Fruit fly (Drosophila melanogaster) whole organism, prepupa: ENCODE data around the gene qin.
A peak's percentile ranks its signal among the peaks of the same experiment; 100 is the strongest.

ENCODE experiments used
- Blimp-1 ChIP-seq: fragments of 200-800 bp; sonication (Bioruptor generic); optimal IDR thresholded peaks from 3 replicates; lab custom pipeline; 2017; ENCODE audit warnings: missing biosample characterization, missing genetic modification characterization, mild to moderate bottlenecking, moderate library complexity, missing genetic modification reagents
- CG10631 ChIP-seq: fragments of 200-800 bp; sonication (Bioruptor generic); optimal IDR thresholded peaks from 2 replicates; lab custom pipeline; 2016; ENCODE audit warnings: missing biosample characterization, missing genetic modification characterization
- CG10669 ChIP-seq: fragments of 200-800 bp; sonication (Bioruptor generic); optimal IDR thresholded peaks from 3 replicates; lab custom pipeline; 2018; ENCODE audit warnings: missing biosample characterization, mild to moderate bottlenecking, missing genetic modification characterization, moderate library complexity
- CG11294 ChIP-seq: fragments of 200-800 bp; sonication (Bioruptor generic); IDR thresholded peaks from 2 replicates; pipeline ENCODE4 v1.3.6; 2022; ENCODE audit warnings: missing biosample characterization, missing genetic modification characterization
- CG11762 ChIP-seq: fragments of 200-800 bp; sonication (Bioruptor generic); optimal IDR thresholded peaks from 3 replicates; lab custom pipeline; 2016; ENCODE audit warnings: missing biosample characterization, missing genetic modification characterization; ENCODE audit not compliant: insufficient read depth
- CG11902 ChIP-seq: fragments of 200-800 bp; sonication (Bioruptor generic); optimal IDR thresholded peaks from 3 replicates; lab custom pipeline; 2016; ENCODE audit warnings: missing biosample characterization, missing genetic modification characterization
- CG15336 ChIP-seq: fragments of 200-800 bp; sonication (Bioruptor generic); IDR thresholded peaks from 2 replicates; pipeline ENCODE4 v1.3.6; 2022; ENCODE audit warnings: missing biosample characterization, missing genetic modification characterization
- CG1621 ChIP-seq: fragments of 200-800 bp; sonication (Bioruptor generic); optimal IDR thresholded peaks from 3 replicates; lab custom pipeline; 2018; ENCODE audit warnings: missing biosample characterization, mild to moderate bottlenecking, missing genetic modification characterization
- CG16779 ChIP-seq: fragments of 200-800 bp; sonication (Bioruptor generic); optimal IDR thresholded peaks from 3 replicates; lab custom pipeline; 2017; ENCODE audit warnings: missing biosample characterization, mild to moderate bottlenecking, missing genetic modification characterization
- CG3032 ChIP-seq: fragments of 200-800 bp; optimal IDR thresholded peaks from 2 replicates; lab custom pipeline; 2019; ENCODE audit warnings: missing biosample characterization, mild to moderate bottlenecking, missing genetic modification characterization, moderate library complexity
- CG34406 ChIP-seq: fragments of 200-800 bp; sonication (Bioruptor generic); optimal IDR thresholded peaks from 3 replicates; lab custom pipeline; 2016; ENCODE audit warnings: missing biosample characterization, missing genetic modification characterization
- CG3919 ChIP-seq: fragments of 200-800 bp; sonication (Bioruptor generic); optimal IDR thresholded peaks from 3 replicates; lab custom pipeline; 2016; ENCODE audit warnings: missing biosample characterization, missing genetic modification characterization
- CG4318 ChIP-seq: fragments of 200-800 bp; sonication (Bioruptor generic); optimal IDR thresholded peaks from 3 replicates; lab custom pipeline; 2017; ENCODE audit warnings: missing biosample characterization, mild to moderate bottlenecking, missing genetic modification characterization
- CG6163 ChIP-seq: fragments of 200-800 bp; sonication (Bioruptor generic); IDR thresholded peaks from 3 replicates; pipeline ENCODE4 v1.3.6; 2022; ENCODE audit warnings: missing biosample characterization, missing genetic modification characterization
- CG6276 ChIP-seq: fragments of 200-800 bp; sonication (Bioruptor generic); optimal IDR thresholded peaks from 2 replicates; lab custom pipeline; 2017; ENCODE audit warnings: missing biosample characterization, mild to moderate bottlenecking, missing genetic modification characterization
- CG6808 ChIP-seq: fragments of 200-800 bp; sonication (Bioruptor generic); optimal IDR thresholded peaks from 3 replicates; lab custom pipeline; 2017; ENCODE audit warnings: missing biosample characterization, missing genetic modification characterization, mild to moderate bottlenecking, moderate library complexity, missing genetic modification reagents
- CG6854 ChIP-seq: fragments of 200-800 bp; sonication (Bioruptor generic); optimal IDR thresholded peaks from 2 replicates; lab custom pipeline; 2017; ENCODE audit warnings: missing biosample characterization, mild to moderate bottlenecking, missing genetic modification characterization
- CG7368 ChIP-seq: fragments of 200-800 bp; sonication (Bioruptor generic); optimal IDR thresholded peaks from 3 replicates; lab custom pipeline; 2016; ENCODE audit warnings: missing biosample characterization, missing genetic modification characterization
- CG8319 ChIP-seq: fragments of 200-800 bp; sonication (Bioruptor generic); optimal IDR thresholded peaks from 3 replicates; lab custom pipeline; 2016; ENCODE audit warnings: missing biosample characterization, missing genetic modification characterization
- CG8632 ChIP-seq: fragments of 200-800 bp; sonication (Bioruptor generic); optimal IDR thresholded peaks from 3 replicates; lab custom pipeline; 2016; ENCODE audit warnings: missing biosample characterization, missing genetic modification characterization
- Eip78C ChIP-seq: fragments of 200-800 bp; sonication (Bioruptor generic); peaks from one replicate; lab custom pipeline; 2016; ENCODE audit warnings: missing biosample characterization, missing genetic modification characterization
- Ets21C ChIP-seq: fragments of 200-800 bp; sonication (Bioruptor generic); optimal IDR thresholded peaks from 3 replicates; lab custom pipeline; 2016; ENCODE audit warnings: missing biosample characterization, missing genetic modification characterization
- Ets96B ChIP-seq: fragments of 200-800 bp; optimal IDR thresholded peaks from 2 replicates; lab custom pipeline; 2019; ENCODE audit warnings: missing biosample characterization, mild to moderate bottlenecking, missing genetic modification characterization, moderate library complexity
- Gug ChIP-seq: fragments of 200-800 bp; sonication (Bioruptor generic); IDR thresholded peaks from 2 replicates; pipeline ENCODE4 v1.3.6; 2022; ENCODE audit warnings: missing biosample characterization, missing genetic modification characterization
- Lpt ChIP-seq: fragments of 200-800 bp; sonication (Bioruptor generic); optimal IDR thresholded peaks from 3 replicates; lab custom pipeline; 2016; ENCODE audit warnings: missing biosample characterization, missing genetic modification characterization
- Met ChIP-seq: fragments of 200-800 bp; sonication (Bioruptor generic); optimal IDR thresholded peaks from 3 replicates; lab custom pipeline; 2016; ENCODE audit warnings: missing biosample characterization, missing genetic modification characterization
- Smox ChIP-seq: fragments of 200-800 bp; sonication (Bioruptor generic); optimal IDR thresholded peaks from 3 replicates; lab custom pipeline; 2016; ENCODE audit warnings: missing biosample characterization, missing genetic modification characterization
- Sox14 ChIP-seq: fragments of 200-800 bp; sonication (Bioruptor generic); optimal IDR thresholded peaks from 3 replicates; lab custom pipeline; 2016; ENCODE audit warnings: missing biosample characterization, missing genetic modification characterization
- Sox15 ChIP-seq: fragments of 200-800 bp; sonication (Bioruptor generic); optimal IDR thresholded peaks from 3 replicates; lab custom pipeline; 2016; ENCODE audit warnings: missing biosample characterization, missing genetic modification characterization
- acj6 ChIP-seq: fragments of 200-800 bp; sonication (Bioruptor generic); optimal IDR thresholded peaks from 3 replicates; lab custom pipeline; 2016; ENCODE audit warnings: missing biosample characterization, missing genetic modification characterization
- dsx ChIP-seq: fragments of 200-800 bp; optimal IDR thresholded peaks from 3 replicates; lab custom pipeline; 2019; ENCODE audit warnings: missing biosample characterization, mild to moderate bottlenecking, missing genetic modification characterization, moderate library complexity; ENCODE audit not compliant: poor library complexity, severe bottlenecking
- eg ChIP-seq: fragments of 200-800 bp; sonication (Bioruptor generic); IDR thresholded peaks from 3 replicates; pipeline ENCODE4 v1.3.6; 2022; ENCODE audit warnings: missing biosample characterization, missing genetic modification characterization
- esn ChIP-seq: fragments of 200-800 bp; sonication (Bioruptor generic); optimal IDR thresholded peaks from 2 replicates; lab custom pipeline; 2016; ENCODE audit warnings: missing biosample characterization, mild to moderate bottlenecking, missing genetic modification characterization, moderate library complexity
- fd59A ChIP-seq: fragments of 200-800 bp; sonication (Bioruptor generic); optimal IDR thresholded peaks from 2 replicates; lab custom pipeline; 2017; ENCODE audit warnings: missing biosample characterization, mild to moderate bottlenecking, missing genetic modification characterization, missing genetic modification reagents
- fd85E ChIP-seq: fragments of 200-800 bp; sonication (Bioruptor generic); optimal IDR thresholded peaks from 3 replicates; lab custom pipeline; 2016; ENCODE audit warnings: missing biosample characterization, missing genetic modification characterization
- fkh ChIP-seq: fragments of 200-800 bp; sonication (Bioruptor generic); optimal IDR thresholded peaks from 3 replicates; lab custom pipeline; 2017; ENCODE audit warnings: missing biosample characterization, mild to moderate bottlenecking, missing genetic modification characterization, moderate library complexity
- net ChIP-seq: fragments of 200-800 bp; sonication (Bioruptor generic); optimal IDR thresholded peaks from 3 replicates; lab custom pipeline; 2016; ENCODE audit warnings: missing biosample characterization, missing genetic modification characterization
- pdm3 ChIP-seq: fragments of 200-800 bp; sonication (Bioruptor generic); optimal IDR thresholded peaks from 3 replicates; lab custom pipeline; 2016; ENCODE audit warnings: missing biosample characterization, missing genetic modification characterization
- salr ChIP-seq, 2 experiments: fragments of 200-800 bp; sonication (Bioruptor generic); optimal IDR thresholded peaks; 3 replicates each; lab custom pipeline; 2016 to 2018; ENCODE audit warnings: missing biosample characterization in 2 of 2, missing genetic modification characterization in 2 of 2, mild to moderate bottlenecking in 1 of 2
- spab ChIP-seq: fragments of 200-800 bp; sonication (Bioruptor generic); optimal IDR thresholded peaks from 2 replicates; lab custom pipeline; 2017; ENCODE audit warnings: missing biosample characterization, mild to moderate bottlenecking, missing genetic modification characterization, missing genetic modification reagents
- ss ChIP-seq, 2 experiments: fragments of 200-800 bp; sonication (Bioruptor generic); optimal IDR thresholded peaks; 2 replicates in 1 of 2; 3 replicates in 1 of 2; lab custom pipeline; 2017 to 2018; ENCODE audit warnings: mild to moderate bottlenecking in 2 of 2, missing biosample characterization in 2 of 2, missing genetic modification characterization in 2 of 2, moderate library complexity in 1 of 2
- svp ChIP-seq: fragments of 200-800 bp; sonication (Bioruptor generic); peaks from one replicate; lab custom pipeline; 2016; ENCODE audit warnings: missing biosample characterization, missing genetic modification characterization
- topi ChIP-seq: fragments of 200-800 bp; sonication (Bioruptor generic); optimal IDR thresholded peaks from 3 replicates; lab custom pipeline; 2016; ENCODE audit warnings: missing biosample characterization, missing genetic modification characterization
- vri ChIP-seq: fragments of 200-800 bp; sonication (Bioruptor generic); optimal IDR thresholded peaks from 3 replicates; lab custom pipeline; 2016; ENCODE audit warnings: missing biosample characterization, mild to moderate bottlenecking, missing genetic modification characterization

Gene qin

DNA sequence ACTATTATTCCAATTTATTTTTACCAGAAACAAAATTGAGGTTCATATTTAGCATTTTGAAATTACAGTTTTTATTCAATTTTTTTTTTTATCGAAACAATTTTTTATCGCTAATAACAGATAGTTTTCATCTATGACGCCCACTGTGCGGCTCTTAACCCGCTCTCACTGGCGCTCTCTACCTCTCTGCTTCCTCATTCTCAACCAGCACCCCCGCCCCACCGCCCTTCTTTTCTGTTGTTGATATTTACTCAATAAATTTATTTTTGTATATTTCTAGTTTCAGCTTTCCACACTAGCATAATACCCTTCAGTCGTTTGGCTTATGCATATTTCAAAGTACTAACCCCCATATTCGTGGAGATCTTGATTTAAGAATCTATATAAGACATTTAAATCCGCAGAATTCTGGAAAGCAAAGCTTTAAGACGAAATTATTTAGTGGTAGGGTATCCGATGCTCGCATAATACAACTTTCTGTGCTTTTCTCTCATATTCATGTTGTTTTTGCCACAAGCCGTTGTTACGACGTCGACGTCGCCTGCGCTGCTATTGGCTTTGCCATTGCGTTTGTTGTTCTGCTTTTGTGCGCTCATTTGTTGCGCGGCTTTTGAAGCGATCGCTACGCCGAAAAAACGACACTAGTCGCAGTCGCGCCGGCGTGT is 6.8 kb upstream of the qin start (continued):
- peak; percentile 90 for TF ChIP-seq eg (GFP tag; lab: Robert Waterston, UW)
- TF ChIP-seq CG1621 (tag; lab: Kevin White, UChicago): peak; percentile 88
- peak; percentile 94 for TF ChIP-seq net
- TF ChIP-seq Lpt (GFP tag; lab: Kevin White, UChicago): peak; percentile 88
- TF ChIP-seq CG34406 (GFP tag; lab: Kevin White, UChicago): peak; percentile 84
- peak; percentile 61 for TF ChIP-seq Ets21C (GFP tag; lab: Kevin White, UChicago)
- TF ChIP-seq CG6163 (GFP tag; lab: Robert Waterston, UW): peak; percentile 87
- TF ChIP-seq CG7368 (GFP tag; lab: Kevin White, UChicago): peak; percentile 84
- peak; percentile 100 for TF ChIP-seq fkh (GFP tag; lab: Kevin White, UChicago)
- TF ChIP-seq Met: peak; percentile 89
- TF ChIP-seq svp (GFP tag; lab: Kevin White, UChicago): peak; percentile 89
- peak; percentile 86 for TF ChIP-seq CG16779 (tag; lab: Kevin White, UChicago)
- peak; percentile 96 for TF ChIP-seq Eip78C (GFP tag; lab: Kevin White, UChicago)
- TF ChIP-seq Gug (GFP tag; lab: Robert Waterston, UW): peak; percentile 87
- peak; percentile 84 for TF ChIP-seq CG6276
- peak; percentile 94 for TF ChIP-seq Ets96B (tag; lab: Kevin White, UChicago)
- peak; percentile 27 for TF ChIP-seq Blimp-1 (GFP tag; lab: Kevin White, UChicago)
- TF ChIP-seq CG8319: peak; percentile 82
- TF ChIP-seq CG15336 (GFP tag; lab: Robert Waterston, UW): peak; percentile 90
- TF ChIP-seq pdm3 (GFP tag; lab: Kevin White, UChicago): peak; percentile 94
- peak; percentile 76 for TF ChIP-seq Smox
- TF ChIP-seq esn: peak; percentile 84

DNA sequence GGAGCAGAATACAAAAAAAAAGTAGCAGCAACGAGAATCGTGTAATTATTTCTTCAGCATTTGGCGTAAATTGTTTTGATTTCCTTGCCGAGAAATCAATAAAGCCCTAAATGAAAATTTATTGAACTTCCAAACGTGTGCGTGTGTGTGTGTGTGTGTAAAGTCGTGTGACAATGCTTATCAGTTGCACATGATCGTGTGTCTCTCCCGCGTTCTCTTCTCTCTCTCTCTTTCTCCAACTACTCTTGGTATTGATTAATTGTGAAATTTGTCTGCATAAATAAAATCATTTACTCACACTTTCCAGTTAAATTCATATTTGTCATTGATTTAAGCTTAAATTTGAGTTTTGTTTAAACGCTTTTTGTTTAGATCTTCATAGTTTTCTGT is 6.3 kb upstream of the qin start:
- TF ChIP-seq fkh (GFP tag; lab: Kevin White, UChicago): no peak
- no peak for TF ChIP-seq Sox14 (GFP tag; lab: Kevin White, UChicago)
- no peak for TF ChIP-seq Gug (GFP tag; lab: Robert Waterston, UW)
- no peak for TF ChIP-seq acj6 (GFP tag; lab: Kevin White, UChicago)
- no peak for TF ChIP-seq ss (GFP tag; optimal IDR thresholded peaks at IDR 0.05; lab: Kevin White, UChicago)
- TF ChIP-seq eg (GFP tag; lab: Robert Waterston, UW): no peak
- TF ChIP-seq topi (GFP tag; lab: Kevin White, UChicago): no peak
- no peak for TF ChIP-seq CG8632 (GFP tag; lab: Kevin White, UChicago)
- TF ChIP-seq CG10669 (GFP tag; lab: Kevin White, UChicago): no peak
- TF ChIP-seq CG7368 (GFP tag; lab: Kevin White, UChicago): no peak
- TF ChIP-seq esn: no peak
- no peak for TF ChIP-seq CG11762 (GFP tag; lab: Kevin White, UChicago)
- no peak for TF ChIP-seq fd85E (GFP tag; lab: Kevin White, UChicago)
- no peak for TF ChIP-seq CG11294
- TF ChIP-seq vri (GFP tag; lab: Kevin White, UChicago): no peak
- TF ChIP-seq CG6163 (GFP tag; lab: Robert Waterston, UW): no peak
- no peak for TF ChIP-seq CG11902 (GFP tag; lab: Kevin White, UChicago)
- TF ChIP-seq CG10631 (GFP tag; lab: Kevin White, UChicago): no peak
- no peak for TF ChIP-seq CG1621 (tag; lab: Kevin White, UChicago)
- no peak for TF ChIP-seq Sox15 (GFP tag; lab: Kevin White, UChicago)

DNA sequence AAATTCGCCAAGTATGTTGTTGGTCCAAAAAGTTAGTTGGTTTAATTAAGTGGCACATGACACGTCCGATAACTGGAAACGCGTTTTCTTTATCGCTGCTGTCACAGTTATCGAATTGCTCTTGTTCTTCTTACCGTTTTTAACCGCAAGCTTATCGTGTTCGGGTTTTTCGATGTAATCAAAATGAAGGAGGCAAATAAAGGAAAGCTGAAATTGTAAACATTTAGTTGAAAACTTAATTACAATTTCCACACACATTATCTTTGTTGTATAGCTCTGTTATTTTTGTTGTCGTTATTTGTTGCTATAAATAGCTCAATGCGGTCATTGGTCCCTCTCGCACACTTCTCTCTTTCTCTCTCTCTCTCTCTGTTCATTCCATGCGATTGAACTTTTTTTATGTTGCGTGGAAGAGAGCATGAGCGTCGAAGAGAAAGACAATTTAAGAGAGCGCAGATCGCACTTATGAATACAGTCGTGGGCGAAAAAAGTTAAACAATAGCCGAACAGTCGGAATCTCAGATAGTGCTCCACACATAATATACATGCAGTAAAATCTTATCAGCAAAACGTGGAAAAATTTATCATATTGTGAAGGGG is 5.5 kb upstream of the qin start:
- TF ChIP-seq CG11762 (GFP tag; lab: Kevin White, UChicago): no peak
- no peak for TF ChIP-seq spab (GFP tag; lab: Kevin White, UChicago)
- TF ChIP-seq dsx (GFP tag; lab: Kevin White, UChicago): no peak
- no peak for TF ChIP-seq CG6276
- TF ChIP-seq CG6854 (GFP tag; lab: Kevin White, UChicago): peak; percentile 10
- TF ChIP-seq salr (GFP tag; optimal IDR thresholded peaks at IDR 0.05; lab: Kevin White, UChicago): no peak
- TF ChIP-seq CG6163 (GFP tag; lab: Robert Waterston, UW): peak; percentile 42; the same call in 2 of the 3 replicates
- no peak for TF ChIP-seq CG3032 (tag; lab: Kevin White, UChicago)
- TF ChIP-seq Ets96B (tag; lab: Kevin White, UChicago): no peak
- peak; percentile 26 for TF ChIP-seq pdm3 (GFP tag; lab: Kevin White, UChicago)
- no peak for TF ChIP-seq CG6808
- TF ChIP-seq CG10669 (GFP tag; lab: Kevin White, UChicago): no peak
- no peak for TF ChIP-seq Lpt (GFP tag; lab: Kevin White, UChicago)
- peak; percentile 53 for TF ChIP-seq net
- TF ChIP-seq Gug (GFP tag; lab: Robert Waterston, UW): no peak
- no peak for TF ChIP-seq CG4318
- no peak for TF ChIP-seq svp (GFP tag; lab: Kevin White, UChicago)
- no peak for TF ChIP-seq CG11902 (GFP tag; lab: Kevin White, UChicago)
- TF ChIP-seq fd59A (GFP tag; lab: Kevin White, UChicago): no peak
- peak; percentile 44 for TF ChIP-seq vri (GFP tag; lab: Kevin White, UChicago)
- peak; percentile 38 for TF ChIP-seq CG3919 (GFP tag; lab: Kevin White, UChicago)
